Fruit fly (Drosophila melanogaster) whole organism, embryonic: ENCODE measurements around the gene CG5969.
A peak's percentile ranks its signal among the peaks of the same experiment; 100 is the strongest.

Experiments used
- CG10565 ChIP-seq: fragments of 200-800 bp; sonication (Bioruptor generic); optimal IDR thresholded peaks from 3 replicates; lab custom pipeline; 2016; ENCODE audit warnings: missing biosample characterization, mild to moderate bottlenecking, missing genetic modification characterization
- CG13424 ChIP-seq: fragments of 200-800 bp; sonication (Bioruptor generic); optimal IDR thresholded peaks from 2 replicates; lab custom pipeline; 2019; ENCODE audit warnings: missing biosample characterization, mild to moderate bottlenecking, missing genetic modification characterization, moderate library complexity
- CG13624 ChIP-seq: fragments of 200-800 bp; sonication (Bioruptor generic); optimal IDR thresholded peaks from 2 replicates; lab custom pipeline; 2016; ENCODE audit warnings: missing biosample characterization, missing genetic modification characterization
- CG13775 ChIP-seq: fragments of 200-800 bp; sonication (Bioruptor generic); optimal IDR thresholded peaks from 3 replicates; lab custom pipeline; 2017; ENCODE audit warnings: missing biosample characterization, mild to moderate bottlenecking, missing genetic modification characterization
- CG13894 ChIP-seq: fragments of 200-800 bp; sonication (Bioruptor generic); optimal IDR thresholded peaks from 3 replicates; lab custom pipeline; 2018; ENCODE audit warnings: missing biosample characterization, mild to moderate bottlenecking, missing genetic modification characterization, moderate library complexity
- CG14050 ChIP-seq: fragments of 200-800 bp; sonication (Bioruptor generic); IDR thresholded peaks from 3 replicates; pipeline ENCODE4 v1.3.6; 2022; ENCODE audit warnings: missing biosample characterization, missing genetic modification characterization
- CG14441 ChIP-seq: fragments of 200-800 bp; sonication (Bioruptor generic); IDR thresholded peaks from 2 replicates; pipeline ENCODE4 v1.3.6; 2022; ENCODE audit warnings: missing biosample characterization, missing genetic modification characterization
- CG15269 ChIP-seq: fragments of 200-800 bp; sonication (Bioruptor generic); optimal IDR thresholded peaks from 2 replicates; lab custom pipeline; 2018; ENCODE audit warnings: missing biosample characterization, mild to moderate bottlenecking, missing genetic modification characterization, moderate library complexity
- CG1529 ChIP-seq: fragments of 200-800 bp; sonication (Bioruptor generic); optimal IDR thresholded peaks from 3 replicates; lab custom pipeline; 2018; ENCODE audit warnings: missing biosample characterization, missing genetic modification characterization
- CG15479 ChIP-seq: fragments of 200-800 bp; sonication (Bioruptor generic); optimal IDR thresholded peaks from 3 replicates; lab custom pipeline; 2019; ENCODE audit warnings: missing biosample characterization, mild to moderate bottlenecking, missing genetic modification characterization, moderate library complexity
- CG16813 ChIP-seq: fragments of 200-800 bp; sonication (Bioruptor generic); IDR thresholded peaks from 3 replicates; pipeline ENCODE4 v1.3.6; 2022; ENCODE audit warnings: missing biosample characterization, missing genetic modification characterization; ENCODE audit not compliant: partially characterized antibody
- CG16863 ChIP-seq: fragments of 200-800 bp; sonication (Bioruptor generic); optimal IDR thresholded peaks from 3 replicates; lab custom pipeline; 2016; ENCODE audit warnings: missing biosample characterization, missing genetic modification characterization
- CG30403 ChIP-seq: fragments of 200-800 bp; sonication (Bioruptor generic); optimal IDR thresholded peaks from 3 replicates; lab custom pipeline; 2016; ENCODE audit warnings: missing biosample characterization, missing genetic modification characterization
- CG4707 ChIP-seq: fragments of 200-800 bp; sonication (Bioruptor generic); optimal IDR thresholded peaks from 2 replicates; lab custom pipeline; 2018; ENCODE audit warnings: missing biosample characterization, mild to moderate bottlenecking, missing genetic modification characterization, moderate library complexity
- CG6254 ChIP-seq: fragments of 200-800 bp; sonication (Bioruptor generic); optimal IDR thresholded peaks from 3 replicates; lab custom pipeline; 2017; ENCODE audit warnings: mild to moderate bottlenecking, missing biosample characterization, missing genetic modification reagents, missing genetic modification characterization
- CG9215 ChIP-seq: fragments of 200-800 bp; sonication (Bioruptor generic); IDR thresholded peaks from 2 replicates; pipeline ENCODE4 v1.3.6; 2022; ENCODE audit warnings: missing biosample characterization, missing genetic modification characterization
- Dek ChIP-seq: fragments of 200-800 bp; sonication (Bioruptor generic); optimal IDR thresholded peaks from 3 replicates; lab custom pipeline; 2019; ENCODE audit warnings: missing biosample characterization, mild to moderate bottlenecking, missing genetic modification characterization, moderate library complexity
- Eip74EF ChIP-seq, 2 experiments: fragments of 200-800 bp in 1 of 2; fragments of >200 bp in 1 of 2; sonication (Bioruptor generic) in 1 of 2; optimal IDR thresholded peaks; 2 replicates each; lab custom pipeline; 2017 to 2019; ENCODE audit warnings: missing biosample characterization in 2 of 2, missing genetic modification characterization in 2 of 2, mild to moderate bottlenecking in 1 of 2, moderate library complexity in 1 of 2
- HLHmδ ChIP-seq: fragments of 200-800 bp; sonication (Bioruptor generic); optimal IDR thresholded peaks from 2 replicates; lab custom pipeline; 2018; ENCODE audit warnings: missing biosample characterization, mild to moderate bottlenecking, missing genetic modification characterization, moderate library complexity
- Hmx ChIP-seq: fragments of 200-800 bp; sonication (Bioruptor generic); optimal IDR thresholded peaks from 2 replicates; lab custom pipeline; 2016; ENCODE audit warnings: missing biosample characterization, missing genetic modification characterization
- Hr51 ChIP-seq, 2 experiments: fragments of 200-800 bp; sonication (Bioruptor generic); optimal IDR thresholded peaks; 2 replicates in 1 of 2; 3 replicates in 1 of 2; lab custom pipeline; 2016 to 2018; ENCODE audit warnings: missing biosample characterization in 2 of 2, missing genetic modification characterization in 2 of 2, mild to moderate bottlenecking in 1 of 2, moderate library complexity in 1 of 2
- Rfx ChIP-seq: fragments of 200-800 bp; sonication (Bioruptor generic); IDR thresholded peaks from 2 replicates; pipeline ENCODE4 v1.3.6; 2022; ENCODE audit warnings: missing biosample characterization, missing genetic modification characterization
- Scr ChIP-seq: fragments of 200-800 bp; sonication (Bioruptor generic); IDR thresholded peaks from 2 replicates; pipeline ENCODE4 v1.3.6; 2022; ENCODE audit warnings: missing biosample characterization, missing genetic modification characterization; ENCODE audit not compliant: partially characterized antibody
- Side ChIP-seq: fragments of 200-800 bp; sonication (Bioruptor generic); optimal IDR thresholded peaks from 2 replicates; lab custom pipeline; 2016; ENCODE audit warnings: missing biosample characterization, missing genetic modification characterization
- Sin3A ChIP-seq: fragments of >200 bp; optimal IDR thresholded peaks from 2 replicates; lab custom pipeline; 2018
- Sry-δ ChIP-seq: fragments of 200-800 bp; sonication (Bioruptor generic); optimal IDR thresholded peaks from 2 replicates; lab custom pipeline; 2016; ENCODE audit warnings: missing biosample characterization, missing genetic modification characterization
- abd-A ChIP-seq: fragments of 200-800 bp; sonication (Bioruptor generic); optimal IDR thresholded peaks from 3 replicates; lab custom pipeline; 2019; ENCODE audit warnings: missing biosample characterization, mild to moderate bottlenecking, missing genetic modification characterization, moderate library complexity
- ac ChIP-seq: fragments of 200-800 bp; sonication (Bioruptor generic); optimal IDR thresholded peaks from 3 replicates; lab custom pipeline; 2017; ENCODE audit warnings: missing biosample characterization, mild to moderate bottlenecking, missing genetic modification characterization
- ase ChIP-seq: fragments of 200-800 bp; sonication (Bioruptor generic); IDR thresholded peaks from 3 replicates; pipeline ENCODE4 v1.3.6; 2022; ENCODE audit warnings: missing biosample characterization, missing genetic modification characterization
- ato ChIP-seq: fragments of 200-800 bp; sonication (Bioruptor generic); IDR thresholded peaks from 2 replicates; pipeline ENCODE4 v1.3.6; 2022; ENCODE audit warnings: missing biosample characterization, missing genetic modification characterization; ENCODE audit not compliant: partially characterized antibody
- croc ChIP-seq: fragments of 200-800 bp; sonication (Bioruptor generic); conservative IDR thresholded peaks from 3 replicates; pipeline ENCODE4 v1.3.6; 2022; ENCODE audit warnings: missing biosample characterization, missing genetic modification characterization
- gem ChIP-seq: fragments of 200-800 bp; sonication (Bioruptor generic); optimal IDR thresholded peaks from 2 replicates; lab custom pipeline; 2019; ENCODE audit warnings: missing biosample characterization, mild to moderate bottlenecking, missing genetic modification characterization, moderate library complexity
- gt ChIP-seq: fragments of 200-800 bp; sonication (Bioruptor generic); IDR thresholded peaks from 2 replicates; pipeline ENCODE4 v1.3.6; 2022; ENCODE audit warnings: missing biosample characterization, missing genetic modification characterization
- hkb ChIP-seq, 2 experiments: fragments of 200-800 bp in 1 of 2; fragments of >200 bp in 1 of 2; sonication (Bioruptor generic) in 1 of 2; IDR thresholded peaks in 1 of 2; optimal IDR thresholded peaks in 1 of 2; 2 replicates each; pipeline versions ENCODE4 v1.3.6 to Lab custom; 2017 to 2022; ENCODE audit warnings: missing biosample characterization in 1 of 2, missing genetic modification characterization in 1 of 2
- inv ChIP-seq: fragments of 200-800 bp; sonication (Bioruptor generic); IDR thresholded peaks from 2 replicates; pipeline ENCODE4 v1.3.6; 2022; ENCODE audit warnings: missing biosample characterization, missing genetic modification characterization; ENCODE audit not compliant: partially characterized antibody
- kni ChIP-seq: fragments of 200-800 bp; sonication (Bioruptor generic); optimal IDR thresholded peaks from 3 replicates; lab custom pipeline; 2017; ENCODE audit warnings: mild to moderate bottlenecking, missing biosample characterization, missing genetic modification reagents, missing genetic modification characterization
- lilli ChIP-seq: fragments of 200-800 bp; sonication (Bioruptor generic); optimal IDR thresholded peaks from 3 replicates; lab custom pipeline; 2016; ENCODE audit warnings: missing biosample characterization, missing genetic modification characterization
- nau ChIP-seq: fragments of 200-800 bp; sonication (Bioruptor generic); optimal IDR thresholded peaks from 3 replicates; lab custom pipeline; 2017; ENCODE audit warnings: missing biosample characterization, mild to moderate bottlenecking, missing genetic modification characterization, missing genetic modification reagents
- nerfin-1 ChIP-seq: fragments of 200-800 bp; sonication (Bioruptor generic); optimal IDR thresholded peaks from 3 replicates; lab custom pipeline; 2019; ENCODE audit warnings: missing biosample characterization, mild to moderate bottlenecking, missing genetic modification characterization, moderate library complexity
- salm ChIP-seq: fragments of 200-800 bp; sonication (Bioruptor generic); optimal IDR thresholded peaks from 2 replicates; lab custom pipeline; 2018; ENCODE audit warnings: missing biosample characterization, mild to moderate bottlenecking, missing genetic modification characterization
- stwl ChIP-seq: fragments of 200-800 bp; sonication (Bioruptor generic); optimal IDR thresholded peaks from 3 replicates; lab custom pipeline; 2018; ENCODE audit warnings: missing biosample characterization, mild to moderate bottlenecking, missing genetic modification characterization, moderate library complexity
- toy ChIP-seq: fragments of 200-800 bp; sonication (Bioruptor generic); IDR thresholded peaks from 2 replicates; pipeline ENCODE4 v1.3.6; 2022; ENCODE audit warnings: missing biosample characterization, missing genetic modification characterization
- zen ChIP-seq: fragments of 200-800 bp; sonication (Bioruptor generic); optimal IDR thresholded peaks from 3 replicates; lab custom pipeline; 2018; ENCODE audit warnings: missing biosample characterization, mild to moderate bottlenecking, missing genetic modification characterization, moderate library complexity

The CG5969 gene

dm6 chr3L:20517179-20517834 is 43.7 kb downstream of the CG5969 start (continued):
- TF ChIP-seq CG13894 (peak; percentile 92), CG6254 (GFP tag; lab: Kevin White, UChicago) (no peak), CG14441 (no peak; the same call in 1 of the 2 replicates), inv (GFP tag; lab: Robert Waterston, UW) (no peak), salm (no peak), ac (GFP tag; lab: Kevin White, UChicago) (peak; percentile 2), nerfin-1 (tag; lab: Kevin White, UChicago) (peak; percentile 14), gt (no peak), Sin3A (no peak), Scr (GFP tag; lab: Robert Waterston, UW) (no peak), CG30403 (no peak), CG10565 (GFP tag; lab: Kevin White, UChicago) (no peak), lilli (no peak), CG15269 (no peak), CG16863 (GFP tag; lab: Kevin White, UChicago) (no peak), CG13624 (GFP tag; lab: Kevin White, UChicago) (no peak), Hr51 (GFP tag; optimal IDR thresholded peaks at IDR 0.05; lab: Kevin White, UChicago) (no peak), Eip74EF (GFP tag; optimal IDR thresholded peaks at IDR 0.05; lab: Kevin White, UChicago) (no peak), nau (no peak), CG16813 (GFP tag; lab: Robert Waterston, UW) (0 out of 3 replicates have a peak, but pooled peaks have one; percentile 28), CG15479 (peak; percentile 96), Side (GFP tag; lab: Kevin White, UChicago) (peak; percentile 17), CG13775 (no peak), Hmx (GFP tag; lab: Kevin White, UChicago) (no peak), ase (GFP tag; lab: Robert Waterston, UW) (no peak), CG9215 (no peak), zen (tag; lab: Kevin White, UChicago) (peak; percentile 64), Sry-δ (no peak), CG1529 (GFP tag; lab: Kevin White, UChicago) (no peak), toy (GFP tag; lab: Robert Waterston, UW) (no peak), CG4707 (no peak), abd-A (peak; percentile 23), croc (no peak), Rfx (GFP tag; lab: Robert Waterston, UW) (no peak), kni (GFP tag; lab: Kevin White, UChicago) (peak; percentile 49), gem (tag; lab: Kevin White, UChicago) (no peak), HLHmδ (no peak), ato (GFP tag; lab: Robert Waterston, UW) (peak; percentile 45; the same call in 1 of the 2 replicates), hkb (optimal IDR thresholded peaks at IDR 0.05; lab: Kevin White, UChicago) (no peak), hkb (GFP tag; IDR thresholded peaks at IDR 0.05; lab: Robert Waterston, UW) (peak; percentile 33; the same call in 1 of the 2 replicates), stwl (tag; lab: Kevin White, UChicago) (no peak), Dek (tag; lab: Kevin White, UChicago) (no peak), CG14050 (GFP tag; lab: Robert Waterston, UW) (no peak), CG13424 (tag; lab: Kevin White, UChicago) (no peak)
